Fruit fly (Drosophila melanogaster) whole organism, adult: ENCODE measurements around the gene tctn.
A peak's percentile ranks its signal among the peaks of the same experiment; 100 is the strongest.

Experiments
- CG11617 ChIP-seq: fragments of 200-800 bp; sonication (Bioruptor generic); optimal IDR thresholded peaks from 2 replicates; lab custom pipeline; 2017; ENCODE audit warnings: mild to moderate bottlenecking, missing biosample characterization, missing genetic modification reagents, missing genetic modification characterization
- CG12768 ChIP-seq: fragments of 200-800 bp; sonication (Bioruptor generic); optimal IDR thresholded peaks from 2 replicates; lab custom pipeline; 2017; ENCODE audit warnings: missing biosample characterization, missing genetic modification characterization, mild to moderate bottlenecking, moderate library complexity, missing genetic modification reagents
- CG1620 ChIP-seq: fragments of 200-800 bp; sonication (Bioruptor generic); optimal IDR thresholded peaks from 2 replicates; lab custom pipeline; 2016; ENCODE audit warnings: missing biosample characterization, missing genetic modification characterization
- CG5204 ChIP-seq: fragments of 200-800 bp; sonication (Bioruptor generic); optimal IDR thresholded peaks from 2 replicates; lab custom pipeline; 2016; ENCODE audit warnings: missing biosample characterization, missing genetic modification characterization
- Hr96 ChIP-seq: fragments of 200-800 bp; sonication (Bioruptor generic); optimal IDR thresholded peaks from 2 replicates; lab custom pipeline; 2016; ENCODE audit warnings: missing biosample characterization, missing genetic modification characterization
- bab1 ChIP-seq: fragments of 200-800 bp; sonication (Bioruptor generic); optimal IDR thresholded peaks from 3 replicates; lab custom pipeline; 2019; ENCODE audit warnings: missing biosample characterization, mild to moderate bottlenecking, missing genetic modification characterization, moderate library complexity
- cic ChIP-seq: fragments of 200-800 bp; sonication (Bioruptor generic); optimal IDR thresholded peaks from 2 replicates; lab custom pipeline; 2017; ENCODE audit warnings: missing biosample characterization, mild to moderate bottlenecking, missing genetic modification characterization, moderate library complexity
- cnc ChIP-seq, 2 experiments: fragments of >200 bp; optimal IDR thresholded peaks; 2 replicates each; lab custom pipeline; 2017
- ovo ChIP-seq: fragments of 200-800 bp; sonication (Bioruptor generic); optimal IDR thresholded peaks from 2 replicates; lab custom pipeline; 2016; ENCODE audit warnings: missing biosample characterization, missing genetic modification characterization
- pad ChIP-seq: fragments of 200-800 bp; sonication (Bioruptor generic); optimal IDR thresholded peaks from 3 replicates; lab custom pipeline; 2017; ENCODE audit warnings: missing biosample characterization, missing genetic modification characterization, mild to moderate bottlenecking, moderate library complexity, missing genetic modification reagents

DNA sequence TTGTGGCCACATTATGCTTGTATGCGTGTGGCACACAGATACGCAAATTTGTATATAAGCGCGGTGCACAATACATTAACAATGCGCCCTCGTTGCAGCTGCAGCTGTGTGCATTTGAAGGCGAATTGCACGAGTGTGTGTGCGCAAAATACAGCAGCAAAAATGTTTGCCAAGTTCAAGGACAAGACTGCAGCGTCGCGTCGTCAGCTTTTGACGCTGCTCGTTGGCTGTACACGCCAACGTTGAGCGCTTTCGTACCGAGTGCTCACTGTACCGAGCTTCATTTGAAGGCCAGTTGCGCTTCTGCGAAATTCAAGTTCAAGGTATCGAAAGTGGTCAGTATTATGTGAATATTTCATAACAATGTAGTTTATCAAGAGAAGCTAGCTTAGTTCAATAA is 43.7 kb downstream of the tctn start:
- TF ChIP-seq Hr96 (GFP tag; lab: Kevin White, UChicago) (no peak), CG11617 (GFP tag; lab: Kevin White, UChicago) (no peak), CG12768 (GFP tag; lab: Kevin White, UChicago) (peak; percentile 20), CG5204 (GFP tag; lab: Kevin White, UChicago) (no peak), ovo (no peak), cnc (optimal IDR thresholded peaks at IDR 0.05; lab: Kevin White, UChicago) (no peak), CG1620 (GFP tag; lab: Kevin White, UChicago) (no peak), cic (GFP tag; lab: Kevin White, UChicago) (no peak), bab1 (GFP tag; lab: Kevin White, UChicago) (no peak), pad (GFP tag; lab: Kevin White, UChicago) (no peak)
